Worm (Caenorhabditis elegans) whole organism, midembryonic: Measurements from ENCODE around the gene gpr-1.

Source experiments
- T22C8.4 ChIP-seq: fragments of 200-800 bp; sonication (Bioruptor generic); IDR thresholded peaks from 2 replicates; pipeline ENCODE4 v1.3.6; 2022; ENCODE audit warnings: missing genetic modification characterization, missing compliant biosample characterization
- cog-1 ChIP-seq: sonication (generic microtip); optimal IDR thresholded peaks from 2 replicates; lab custom pipeline; 2016; ENCODE audit warnings: missing genetic modification characterization, missing compliant biosample characterization
- klf-2 ChIP-seq: fragments of 200-800 bp; sonication (Bioruptor generic); conservative IDR thresholded peaks from 2 replicates; pipeline ENCODE4 v1.3.6; 2022; ENCODE audit warnings: missing genetic modification reagents, missing genetic modification characterization, missing compliant biosample characterization
- med-1 ChIP-seq: sonication (generic microtip); optimal IDR thresholded peaks from 2 replicates; lab custom pipeline; 2017; ENCODE audit warnings: missing genetic modification characterization, mild to moderate bottlenecking, missing compliant biosample characterization, antibody characterized with exemption, missing genetic modification reagents; ENCODE audit not compliant: insufficient read depth
- ref-1 ChIP-seq: fragments of 200-800 bp; sonication (Bioruptor generic); conservative IDR thresholded peaks from 2 replicates; pipeline ENCODE4 v1.3.6; 2022; ENCODE audit warnings: missing genetic modification reagents, missing genetic modification characterization, missing compliant biosample characterization
- tab-1 ChIP-seq: fragments of 200-800 bp; sonication (Bioruptor generic); IDR thresholded peaks from 2 replicates; pipeline ENCODE4 v1.3.6; 2022; ENCODE audit warnings: missing genetic modification characterization, missing compliant biosample characterization
- ztf-23 ChIP-seq: fragments of 200-800 bp; sonication (Bioruptor generic); IDR thresholded peaks from 2 replicates; pipeline ENCODE4 v1.3.6; 2022; ENCODE audit warnings: missing genetic modification reagents, missing genetic modification characterization, missing compliant biosample characterization

ce11 chrIII:8588592-8589153 is 40.1 kb upstream of the gpr-1 start, which contains the start of gene glr-1:
- TF ChIP-seq T22C8.4 (GFP tag; lab: Robert Waterston, UW) (no peak), ref-1 (GFP tag; lab: Robert Waterston, UW) (no peak), cog-1 (tag; lab: Kevin White, UChicago) (no peak), ztf-23 (GFP tag; lab: Robert Waterston, UW) (no peak), med-1 (GFP tag; lab: Kevin White, UChicago) (no peak), tab-1 (no peak), klf-2 (no peak)
